Fruit fly (Drosophila melanogaster): Measurements from ENCODE around the gene scf.

Gene scf

dm6 chr3L:1323136-1323535 is 24.7 kb downstream of the scf start (continued):
- TF ChIP-seq CG32532 (GFP tag; IDR thresholded peaks at IDR 0.05): peak; percentile 39; the same call in 1 of the 2 replicates
- TF ChIP-seq Antp (GFP tag; optimal IDR thresholded peaks at IDR 0.05): peak; percentile 81
- TF ChIP-seq oc (tag; optimal IDR thresholded peaks at IDR 0.05): peak; percentile 77
- peak; percentile 56 for TF ChIP-seq tx (GFP tag; optimal IDR thresholded peaks at IDR 0.05)
- TF ChIP-seq CG5180 (GFP tag; optimal IDR thresholded peaks at IDR 0.05): no peak
- no peak for TF ChIP-seq CG9797 (GFP tag; optimal IDR thresholded peaks at IDR 0.05)
- peak; percentile 43; the same call in 1 of the 2 replicates for TF ChIP-seq CG5953 (GFP tag; IDR thresholded peaks at IDR 0.05)
- TF ChIP-seq Hmx (GFP tag; optimal IDR thresholded peaks at IDR 0.05): no peak
- peak; percentile 45 for TF ChIP-seq CG33213 (GFP tag; optimal IDR thresholded peaks at IDR 0.05)
- TF ChIP-seq tll (GFP tag; optimal IDR thresholded peaks at IDR 0.05): no peak
- TF ChIP-seq CG16813 (GFP tag; IDR thresholded peaks at IDR 0.05; ENCODE audit: partially characterized antibody): no peak
- TF ChIP-seq sens (GFP tag): peak; percentile 96
- peak; percentile 33 for TF ChIP-seq HmgZ (tag; optimal IDR thresholded peaks at IDR 0.05)
- TF ChIP-seq sd (tag; optimal IDR thresholded peaks at IDR 0.05): peak; percentile 49
- peak; percentile 76 for TF ChIP-seq CG2678 (tag; optimal IDR thresholded peaks at IDR 0.05)
- TF ChIP-seq CG18262 (tag; optimal IDR thresholded peaks at IDR 0.05): peak; percentile 85
- peak; percentile 47; the same call in 1 of the 2 replicates for TF ChIP-seq E2f2 (GFP tag; IDR thresholded peaks at IDR 0.05)
- TF ChIP-seq Gug (GFP tag; IDR thresholded peaks at IDR 0.05): peak; percentile 37; the same call in 1 of the 4 replicates
- TF ChIP-seq Elba2 (GFP tag; optimal IDR thresholded peaks at IDR 0.05): no peak
- peak; percentile 78 for TF ChIP-seq CG8924 (tag; optimal IDR thresholded peaks at IDR 0.05)
- TF ChIP-seq CG11504 (tag; optimal IDR thresholded peaks at IDR 0.05): peak; percentile 81
- TF ChIP-seq ham (GFP tag; IDR thresholded peaks at IDR 0.05): no peak
- TF ChIP-seq CG33557 (GFP tag; optimal IDR thresholded peaks at IDR 0.05): peak; percentile 88
- peak; percentile 68 for TF ChIP-seq NfI (GFP tag; optimal IDR thresholded peaks at IDR 0.05)
- TF ChIP-seq Doc3 (GFP tag; IDR thresholded peaks at IDR 0.05; ENCODE audit: partially characterized antibody): no peak
- TF ChIP-seq CG8281 (tag; optimal IDR thresholded peaks at IDR 0.05): peak; percentile 20
- TF ChIP-seq CG13296 (GFP tag; optimal IDR thresholded peaks at IDR 0.05): peak; percentile 16
- no peak for TF ChIP-seq usp (GFP tag; optimal IDR thresholded peaks at IDR 0.05)
- 0 out of 3 replicates have a peak, but pooled peaks have one; percentile 13 for TF ChIP-seq ase (GFP tag; IDR thresholded peaks at IDR 0.05)
- no peak for TF ChIP-seq sr (GFP tag; IDR thresholded peaks at IDR 0.05)
- TF ChIP-seq amos (GFP tag; IDR thresholded peaks at IDR 0.05; ENCODE audit: partially characterized antibody): no peak
- peak; percentile 22; the same call in 1 of the 2 replicates for TF ChIP-seq CG9932 (GFP tag; IDR thresholded peaks at IDR 0.05)
- no peak for TF ChIP-seq CG6765 (GFP tag; optimal IDR thresholded peaks at IDR 0.05)
- TF ChIP-seq ftz-f1 (GFP tag; optimal IDR thresholded peaks at IDR 0.05): no peak
- TF ChIP-seq gsb-n (tag; optimal IDR thresholded peaks at IDR 0.05): peak; percentile 75
- TF ChIP-seq ewg (GFP tag; optimal IDR thresholded peaks at IDR 0.05): peak; percentile 56
- TF ChIP-seq CG8290 (GFP tag; optimal IDR thresholded peaks at IDR 0.05): peak; percentile 71
- peak; percentile 32 to 34 for TF ChIP-seq CG8290 (tag; optimal IDR thresholded peaks at IDR 0.05)
- peak; percentile 59 for TF ChIP-seq Nf-YB (GFP tag; optimal IDR thresholded peaks at IDR 0.05)
- peak; percentile 4 for TF ChIP-seq grn (GFP tag; optimal IDR thresholded peaks at IDR 0.05)
- TF ChIP-seq Ets65A (GFP tag): peak; percentile 94
- peak; percentile 46; the same call in 1 of the 2 replicates for TF ChIP-seq CG7372 (GFP tag; IDR thresholded peaks at IDR 0.05)
- peak; percentile 65 for TF ChIP-seq CG1603 (tag; optimal IDR thresholded peaks at IDR 0.05)
- no peak for TF ChIP-seq Hmr (GFP tag; optimal IDR thresholded peaks at IDR 0.05)
- TF ChIP-seq tna (GFP tag; IDR thresholded peaks at IDR 0.05; ENCODE audit: partially characterized antibody): no peak
- TF ChIP-seq odd (GFP tag; optimal IDR thresholded peaks at IDR 0.05): peak; percentile 63
- TF ChIP-seq phol (tag; optimal IDR thresholded peaks at IDR 0.05): peak; percentile 78
- peak; percentile 58 for TF ChIP-seq ind (GFP tag; optimal IDR thresholded peaks at IDR 0.05)
- TF ChIP-seq kay (GFP tag; optimal IDR thresholded peaks at IDR 0.05): peak; percentile 24
- peak; percentile 73 for TF ChIP-seq PHDP (tag; optimal IDR thresholded peaks at IDR 0.05)
- TF ChIP-seq ranshi (GFP tag; IDR thresholded peaks at IDR 0.05): peak; percentile 59; the same call in 1 of the 2 replicates
